Worm (Caenorhabditis elegans): ENCODE results near the gene bec-1.

Gene bec-1

DNA sequence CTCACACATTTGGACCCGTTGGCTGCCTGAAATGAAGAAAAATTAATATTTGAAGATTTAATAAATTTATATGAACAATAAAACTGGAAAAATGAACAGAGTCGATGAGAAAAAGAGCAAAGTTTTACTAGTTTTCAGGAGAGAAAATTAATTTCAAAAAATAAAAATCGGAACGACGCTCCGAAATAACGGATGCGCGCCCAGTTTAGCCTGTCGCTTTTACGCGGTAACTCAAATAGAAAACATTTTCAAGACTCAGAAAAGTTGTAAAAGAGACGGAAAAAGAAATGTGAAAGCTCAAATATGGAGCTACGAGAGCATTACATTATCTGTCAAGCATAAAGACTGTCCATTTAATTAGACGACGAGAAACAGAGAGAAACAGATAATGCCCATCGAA, 39.2 kb upstream of the bec-1 start, which contains the start of the genes C55C3.73 and perm-5:
C55C3.73 (minus strand) TSS at position 9 of the 400 bp plus-strand sequence.
perm-5 (minus strand) TSS at position 26 of the 400 bp plus-strand sequence.
- TF ChIP-seq pax-3 (tag; optimal IDR thresholded peaks at IDR 0.05) (no peak), efl-1 (optimal IDR thresholded peaks at IDR 0.05) (peak in 1 of 2 experiments; percentile 2), efl-1 (GFP tag; optimal IDR thresholded peaks at IDR 0.05 in 1 of 2) (no peak)

DNA sequence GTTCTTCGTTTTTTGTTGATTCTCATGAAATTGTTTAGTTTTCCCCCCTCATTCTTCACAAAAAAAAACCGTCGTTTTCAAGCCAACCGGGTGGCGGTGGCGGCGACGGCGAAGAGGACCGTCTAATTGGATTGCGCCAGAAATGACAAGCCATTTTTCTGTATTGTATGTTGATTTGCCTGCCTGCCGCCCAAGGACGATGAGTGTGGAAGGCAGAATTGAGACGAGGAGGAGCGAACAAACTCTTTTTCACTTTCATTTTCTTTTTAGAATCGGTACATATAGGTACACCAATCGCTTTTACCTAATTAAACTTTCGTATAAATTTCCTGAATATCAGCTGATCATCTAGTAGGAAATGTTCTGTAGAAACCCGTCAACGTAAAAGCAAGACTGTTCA, 37.4 kb upstream of the bec-1 start:
- peak; percentile 44 for TF ChIP-seq lin-14 (GFP tag; optimal IDR thresholded peaks at IDR 0.05)
- TF ChIP-seq unc-30 (tag; optimal IDR thresholded peaks at IDR 0.05), result no peak
- no peak for TF ChIP-seq elt-3 (tag; optimal IDR thresholded peaks at IDR 0.05)
- peak; percentile 62 for TF ChIP-seq blmp-1 (tag; optimal IDR thresholded peaks at IDR 0.05)
- no peak for TF ChIP-seq unc-130 (tag; optimal IDR thresholded peaks at IDR 0.05)
- no peak for TF ChIP-seq fkh-8 (tag; optimal IDR thresholded peaks at IDR 0.05)
- peak; percentile 82 for TF ChIP-seq nhr-85 (tag)
- no peak for TF ChIP-seq nhr-11 (tag; optimal IDR thresholded peaks at IDR 0.05)
- no peak for TF ChIP-seq ceh-8 (GFP tag; optimal IDR thresholded peaks at IDR 0.05)
- TF ChIP-seq unc-86 (tag; optimal IDR thresholded peaks at IDR 0.05), result no peak

DNA sequence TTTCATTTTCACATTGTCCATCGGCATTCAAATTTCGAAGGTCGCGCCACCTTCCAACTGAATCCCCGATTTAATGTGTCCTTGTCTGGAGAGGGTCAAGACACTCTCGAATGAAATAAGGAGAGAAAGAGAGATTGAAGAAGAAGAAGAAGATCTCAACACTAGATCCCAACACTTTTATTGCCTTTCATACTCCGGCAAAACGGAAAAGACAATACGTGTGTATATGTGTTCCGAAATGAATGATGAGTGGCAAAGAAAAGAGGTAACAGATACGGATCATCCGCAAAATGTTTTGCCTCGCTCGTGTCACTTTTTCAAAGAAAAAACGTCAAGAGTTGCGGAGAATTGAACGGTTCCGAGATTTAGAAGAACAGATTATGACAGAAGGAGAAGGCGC, 36.1 kb upstream of the bec-1 start:
- TF ChIP-seq blmp-1 (tag; optimal IDR thresholded peaks at IDR 0.05) (peak; percentile 79), mef-2 (tag; optimal IDR thresholded peaks at IDR 0.05) (no peak), nhr-85 (tag) (peak; percentile 65), mep-1 (tag; optimal IDR thresholded peaks at IDR 0.05) (peak; percentile 64)

DNA sequence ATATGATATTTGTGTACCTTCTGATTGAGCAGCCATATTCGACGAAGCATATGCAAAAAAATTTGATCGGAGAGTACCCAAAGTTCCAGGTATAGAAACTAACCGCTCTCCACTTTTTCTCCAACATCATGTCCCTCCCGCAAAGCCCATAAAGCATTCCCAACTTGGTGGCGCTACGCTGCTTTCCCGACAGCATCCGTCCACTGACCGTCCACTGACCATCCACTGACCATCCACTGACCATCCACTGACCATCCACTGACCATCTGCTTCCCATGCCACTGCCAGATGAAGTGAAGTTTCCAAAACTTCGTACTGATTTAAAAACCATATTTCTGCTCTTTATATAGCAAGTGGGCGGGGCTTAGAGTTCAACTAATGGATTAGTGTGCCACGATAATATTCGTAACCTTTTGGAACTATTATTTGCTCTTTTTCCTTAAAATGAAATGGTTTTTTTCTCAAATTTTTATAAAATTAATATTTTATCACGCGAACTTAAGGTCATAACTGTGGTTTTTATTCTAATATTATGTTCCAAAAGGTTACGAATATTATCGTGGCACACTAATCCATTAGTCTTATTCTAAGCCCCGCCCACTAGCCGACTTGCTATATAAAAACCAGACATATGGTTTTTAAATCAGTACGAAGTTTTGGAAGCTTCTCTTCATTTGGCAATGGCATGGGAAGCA, 26.3 kb upstream of the bec-1 start, which contains the start of gene C55C3.8:
C55C3.8 (plus strand) TSS at position 645 of the 695 bp plus-strand sequence.
- TF ChIP-seq aha-1 (tag; optimal IDR thresholded peaks at IDR 0.05) (no peak), fkh-4 (tag; optimal IDR thresholded peaks at IDR 0.05; ENCODE audit: borderline replicate concordance) (no peak), mep-1 (tag; optimal IDR thresholded peaks at IDR 0.05) (no peak), xbp-1 (tag; optimal IDR thresholded peaks at IDR 0.05) (no peak), pqm-1 (tag; optimal IDR thresholded peaks at IDR 0.05) (no peak), tlp-1 (tag; optimal IDR thresholded peaks at IDR 0.05) (no peak), nhr-47 (tag; optimal IDR thresholded peaks at IDR 0.05) (no peak), unc-98 (GFP tag; IDR thresholded peaks at IDR 0.05) (no peak), elt-3 (tag; optimal IDR thresholded peaks at IDR 0.05) (no peak), irx-1 (tag; optimal IDR thresholded peaks at IDR 0.05) (no peak), alr-1 (tag; optimal IDR thresholded peaks at IDR 0.05; ENCODE audit: borderline replicate concordance) (no peak), zip-4 (GFP tag; optimal IDR thresholded peaks at IDR 0.05) (no peak), lin-39 (tag; optimal IDR thresholded peaks at IDR 0.05) (no peak)

DNA sequence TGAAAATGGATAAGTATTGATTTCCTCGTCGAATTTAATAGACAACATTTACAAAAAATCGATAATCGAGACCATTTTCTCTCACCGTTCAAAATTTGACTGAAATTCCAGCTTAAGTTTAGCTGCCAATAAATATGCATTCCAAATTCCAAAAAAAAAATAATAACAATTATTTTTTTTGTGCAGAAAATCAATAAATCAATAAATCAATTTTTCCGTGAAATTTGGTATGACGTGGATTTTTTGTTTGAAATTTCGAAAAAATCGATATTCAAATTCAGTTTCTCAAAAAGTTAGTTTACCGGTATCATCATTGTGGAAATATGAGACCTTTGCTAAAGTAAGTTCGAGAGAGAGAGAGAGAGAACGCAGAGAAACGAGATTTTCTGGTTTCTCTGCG, 20.8 kb upstream of the bec-1 start, which contains the start of gene C55C3.3:
C55C3.3 (plus strand) TSS at position 274 of the 400 bp plus-strand sequence.
- TF ChIP-seq fkh-8 (tag; optimal IDR thresholded peaks at IDR 0.05) (no peak), C16A3.4 (tag; optimal IDR thresholded peaks at IDR 0.05) (no peak), lir-3 (tag; optimal IDR thresholded peaks at IDR 0.05; ENCODE audit: poor library complexity) (no peak), C04F5.9 (tag; optimal IDR thresholded peaks at IDR 0.05) (no peak), sox-4 (tag; optimal IDR thresholded peaks at IDR 0.05) (no peak), F16B12.6 (tag; optimal IDR thresholded peaks at IDR 0.05) (no peak)

DNA sequence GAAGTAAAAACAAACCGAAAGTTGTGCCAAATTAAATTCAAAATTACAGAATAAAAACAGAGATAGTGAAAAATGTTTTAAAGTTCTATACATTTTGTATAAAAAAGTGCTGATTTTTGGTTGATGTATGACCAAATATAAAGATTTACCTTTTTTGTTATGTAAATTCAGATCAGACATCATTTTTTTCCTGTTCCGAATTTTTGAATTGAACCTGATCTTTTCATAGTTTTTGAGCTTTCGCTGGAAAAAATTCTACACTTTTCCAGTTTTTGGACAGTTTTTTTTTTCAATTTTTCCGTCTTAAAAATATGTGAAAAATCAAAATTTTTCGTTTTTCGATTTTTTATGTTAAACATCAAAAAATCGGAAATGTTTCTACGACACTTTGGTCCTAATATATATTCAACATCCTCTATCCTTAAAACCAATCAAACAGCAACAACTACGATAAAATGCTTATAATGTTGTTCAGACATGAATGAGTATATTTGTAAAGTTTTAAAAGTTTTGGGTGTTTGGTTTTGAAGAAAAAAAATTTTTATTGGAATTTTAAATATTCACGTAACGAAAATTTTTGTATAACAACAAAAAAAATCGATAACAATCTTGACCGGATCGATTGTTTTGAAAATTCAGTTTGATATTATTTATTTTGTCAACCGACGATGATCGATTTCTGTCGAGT, 18.5 kb upstream of the bec-1 start, which contains the start of the genes C55C3.7 and C55C3.6:
C55C3.7 (minus strand) TSS at position 101 of the 688 bp plus-strand sequence.
C55C3.6 (plus strand) TSS at position 638 of the 688 bp plus-strand sequence.
- TF ChIP-seq mep-1 (tag; optimal IDR thresholded peaks at IDR 0.05) (no peak), sox-4 (tag; optimal IDR thresholded peaks at IDR 0.05) (no peak), nhr-19 (GFP tag; conservative IDR thresholded peaks at IDR 0.05) (no peak), mdl-1 (tag; optimal IDR thresholded peaks at IDR 0.05) (no peak), unc-62 (GFP tag; optimal IDR thresholded peaks at IDR 0.05) (no peak), vab-15 (tag; optimal IDR thresholded peaks at IDR 0.05) (no peak), elt-3 (tag; optimal IDR thresholded peaks at IDR 0.05) (no peak), fkh-10 (GFP tag; optimal IDR thresholded peaks at IDR 0.05) (no peak), fkh-8 (tag; optimal IDR thresholded peaks at IDR 0.05) (no peak), ets-5 (GFP tag; IDR thresholded peaks at IDR 0.05) (no peak), hlh-4 (tag; optimal IDR thresholded peaks at IDR 0.05) (no peak), egl-13 (tag; optimal IDR thresholded peaks at IDR 0.05) (no peak)
